Worm (Caenorhabditis elegans): ENCODE measurements around the gene C05D9.4.

DNA sequence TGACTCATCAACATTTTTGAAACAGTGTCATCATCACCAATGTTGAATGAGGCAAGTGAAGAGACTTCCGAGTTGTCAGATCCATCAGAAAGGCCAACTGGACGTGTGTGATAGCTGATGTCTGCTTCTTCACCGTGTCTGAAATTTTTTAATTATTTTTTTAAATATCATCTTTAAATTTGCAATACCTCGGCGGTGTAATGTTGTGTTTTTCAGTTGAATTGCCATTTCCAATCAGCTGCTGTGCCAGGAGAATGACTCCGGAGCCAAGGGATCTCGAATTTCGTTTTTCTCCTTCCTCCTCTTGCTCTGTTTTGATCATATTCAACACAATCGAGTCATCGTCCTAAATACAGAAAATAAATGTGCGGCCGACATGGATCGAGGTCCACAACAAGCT lies 22.9 kb upstream of the C05D9.4 start:
- TF ChIP-seq W03F9.2 (tag; optimal IDR thresholded peaks at IDR 0.05) (no peak), him-1 (tag; optimal IDR thresholded peaks at IDR 0.05) (no peak), dao-5 (tag; optimal IDR thresholded peaks at IDR 0.05) (no peak)
